Fruit fly (Drosophila melanogaster): ENCODE data around the gene CG44227.

CG44227 gene

dm6 chr3R:8660661-8661060 lies 24.3 kb downstream of the CG44227 start, which contains the start of gene bel:
Gene bel (minus strand): TSS chr3R:8660761.
- TF ChIP-seq Vsx2 (GFP tag; optimal IDR thresholded peaks at IDR 0.05; ENCODE audit: partially characterized antibody) (no peak), Hr83 (GFP tag; optimal IDR thresholded peaks at IDR 0.05; ENCODE audit: poor library complexity, severe bottlenecking) (no peak), dl (GFP tag; optimal IDR thresholded peaks at IDR 0.05; ENCODE audit: insufficient read depth in 1 of 2, partially characterized antibody in 2 of 2) (no peak), br (GFP tag; optimal IDR thresholded peaks at IDR 0.05) (no peak), tai (GFP tag; optimal IDR thresholded peaks at IDR 0.05) (no peak), Mio (GFP tag; optimal IDR thresholded peaks at IDR 0.05) (no peak), usp (GFP tag; optimal IDR thresholded peaks at IDR 0.05) (no peak), Dif (GFP tag; optimal IDR thresholded peaks at IDR 0.05; ENCODE audit: partially characterized antibody) (no peak), woc (GFP tag; optimal IDR thresholded peaks at IDR 0.05) (no peak), N (GFP tag; optimal IDR thresholded peaks at IDR 0.05) (no peak), HLH106 (tag; optimal IDR thresholded peaks at IDR 0.05) (no peak), Hr78 (GFP tag; optimal IDR thresholded peaks at IDR 0.05) (no peak), OdsH (GFP tag; optimal IDR thresholded peaks at IDR 0.05) (no peak), sv (GFP tag; optimal IDR thresholded peaks at IDR 0.05) (no peak), foxo (GFP tag; optimal IDR thresholded peaks at IDR 0.05) (no peak), Jra (GFP tag; optimal IDR thresholded peaks at IDR 0.05) (no peak), Sp1 (GFP tag; optimal IDR thresholded peaks at IDR 0.05) (no peak), sage (GFP tag; optimal IDR thresholded peaks at IDR 0.05) (no peak), Hnf4 (GFP tag; optimal IDR thresholded peaks at IDR 0.05) (no peak)

- TF ChIP-seq HLH106 (tag; optimal IDR thresholded peaks at IDR 0.05) (peak; percentile 38), tai (GFP tag; optimal IDR thresholded peaks at IDR 0.05) (no peak), br (GFP tag; optimal IDR thresholded peaks at IDR 0.05) (peak; percentile 12), Sp1 (GFP tag; optimal IDR thresholded peaks at IDR 0.05) (peak; percentile 60), Dif (GFP tag; optimal IDR thresholded peaks at IDR 0.05; ENCODE audit: partially characterized antibody) (peak; percentile 42), psq (GFP tag; optimal IDR thresholded peaks at IDR 0.05) (no peak), h (GFP tag; optimal IDR thresholded peaks at IDR 0.05) (peak; percentile 93), Rel (GFP tag; optimal IDR thresholded peaks at IDR 0.05) (no peak), Rel (tag; optimal IDR thresholded peaks at IDR 0.05) (peak; percentile 63), Hr83 (GFP tag; optimal IDR thresholded peaks at IDR 0.05; ENCODE audit: poor library complexity, severe bottlenecking) (peak; percentile 32), Hnf4 (GFP tag; optimal IDR thresholded peaks at IDR 0.05) (peak; percentile 29), Jra (GFP tag; optimal IDR thresholded peaks at IDR 0.05) (no peak), Myc (optimal IDR thresholded peaks at IDR 0.05) (peak; percentile 50), foxo (GFP tag; optimal IDR thresholded peaks at IDR 0.05) (peak in 1 of 2 experiments; percentile 46), OdsH (GFP tag; optimal IDR thresholded peaks at IDR 0.05) (no peak), ey (GFP tag; optimal IDR thresholded peaks at IDR 0.05) (peak; percentile 2), rgr (GFP tag; optimal IDR thresholded peaks at IDR 0.05) (peak; percentile 68), lola (GFP tag; optimal IDR thresholded peaks at IDR 0.05) (no peak), fru (GFP tag; optimal IDR thresholded peaks at IDR 0.05) (peak; percentile 15)
These were observed 24.9 kb downstream of the CG44227 start for dm6 chr3R:8659907-8660660.

- no peak for TF ChIP-seq tai (GFP tag; optimal IDR thresholded peaks at IDR 0.05)
- peak; percentile 66 for TF ChIP-seq woc (GFP tag; optimal IDR thresholded peaks at IDR 0.05)
- peak; percentile 46 for TF ChIP-seq CG9705 (GFP tag; optimal IDR thresholded peaks at IDR 0.05)
- TF ChIP-seq Mio (GFP tag; optimal IDR thresholded peaks at IDR 0.05) = no peak
- peak; percentile 65 for TF ChIP-seq ey (GFP tag; optimal IDR thresholded peaks at IDR 0.05)
- peak in 1 of 2 experiments; percentile 70 for TF ChIP-seq foxo (GFP tag; optimal IDR thresholded peaks at IDR 0.05)
- peak; percentile 36 for TF ChIP-seq Jra (GFP tag; optimal IDR thresholded peaks at IDR 0.05)
- TF ChIP-seq Rel (GFP tag; optimal IDR thresholded peaks at IDR 0.05) = peak; percentile 46
- peak; percentile 54 for TF ChIP-seq Rel (tag; optimal IDR thresholded peaks at IDR 0.05)
- no peak for TF ChIP-seq sage (GFP tag; optimal IDR thresholded peaks at IDR 0.05)
- no peak for TF ChIP-seq CrebA (GFP tag; optimal IDR thresholded peaks at IDR 0.05; ENCODE audit: borderline replicate concordance)
- no peak for TF ChIP-seq Dfd (GFP tag; optimal IDR thresholded peaks at IDR 0.05)
- TF ChIP-seq pan (optimal IDR thresholded peaks at IDR 0.05) = no peak
- TF ChIP-seq br (GFP tag; optimal IDR thresholded peaks at IDR 0.05) = peak; percentile 58
- TF ChIP-seq lola (GFP tag; optimal IDR thresholded peaks at IDR 0.05) = no peak
- peak; percentile 60 for TF ChIP-seq N (GFP tag; optimal IDR thresholded peaks at IDR 0.05)
- peak; percentile 60 for TF ChIP-seq rgr (GFP tag; optimal IDR thresholded peaks at IDR 0.05)
- no peak for TF ChIP-seq Dif (GFP tag; optimal IDR thresholded peaks at IDR 0.05; ENCODE audit: partially characterized antibody)
- peak in 1 of 2 experiments; percentile 12 for TF ChIP-seq dl (GFP tag; optimal IDR thresholded peaks at IDR 0.05; ENCODE audit: insufficient read depth in 1 of 2, partially characterized antibody in 2 of 2)
- TF ChIP-seq GATAd (GFP tag; optimal IDR thresholded peaks at IDR 0.05) = no peak
- no peak for TF ChIP-seq Vsx2 (GFP tag; optimal IDR thresholded peaks at IDR 0.05; ENCODE audit: partially characterized antibody)
- no peak for TF ChIP-seq dsf (GFP tag; optimal IDR thresholded peaks at IDR 0.05; ENCODE audit: borderline replicate concordance)
- TF ChIP-seq Hnf4 (GFP tag; optimal IDR thresholded peaks at IDR 0.05) = peak; percentile 54
- TF ChIP-seq HLH106 (tag; optimal IDR thresholded peaks at IDR 0.05) = peak; percentile 49
- no peak for TF ChIP-seq CG32264 (GFP tag; optimal IDR thresholded peaks at IDR 0.05)
- TF ChIP-seq psq (GFP tag; optimal IDR thresholded peaks at IDR 0.05) = peak; percentile 54
- TF ChIP-seq Abd-B (GFP tag; optimal IDR thresholded peaks at IDR 0.05) = no peak
- no peak for TF ChIP-seq Myc (optimal IDR thresholded peaks at IDR 0.05)
- peak; percentile 48 for TF ChIP-seq OdsH (GFP tag; optimal IDR thresholded peaks at IDR 0.05)
- peak; percentile 56 for TF ChIP-seq brk (GFP tag; optimal IDR thresholded peaks at IDR 0.05)
- TF ChIP-seq sv (GFP tag; optimal IDR thresholded peaks at IDR 0.05) = no peak
- peak; percentile 36 for TF ChIP-seq fru (GFP tag; optimal IDR thresholded peaks at IDR 0.05)
- TF ChIP-seq dmrt93B (GFP tag; optimal IDR thresholded peaks at IDR 0.05) = peak; percentile 13
- TF ChIP-seq Hr78 (GFP tag; optimal IDR thresholded peaks at IDR 0.05) = no peak
- peak; percentile 75 for TF ChIP-seq Hr83 (GFP tag; optimal IDR thresholded peaks at IDR 0.05; ENCODE audit: poor library complexity, severe bottlenecking)
- no peak for TF ChIP-seq usp (GFP tag; optimal IDR thresholded peaks at IDR 0.05)
These were observed 25.6 kb downstream of the CG44227 start for dm6 chr3R:8659200-8659897.
